Fruit fly (Drosophila melanogaster): ENCODE data around the gene raskol.

raskol gene

DNA sequence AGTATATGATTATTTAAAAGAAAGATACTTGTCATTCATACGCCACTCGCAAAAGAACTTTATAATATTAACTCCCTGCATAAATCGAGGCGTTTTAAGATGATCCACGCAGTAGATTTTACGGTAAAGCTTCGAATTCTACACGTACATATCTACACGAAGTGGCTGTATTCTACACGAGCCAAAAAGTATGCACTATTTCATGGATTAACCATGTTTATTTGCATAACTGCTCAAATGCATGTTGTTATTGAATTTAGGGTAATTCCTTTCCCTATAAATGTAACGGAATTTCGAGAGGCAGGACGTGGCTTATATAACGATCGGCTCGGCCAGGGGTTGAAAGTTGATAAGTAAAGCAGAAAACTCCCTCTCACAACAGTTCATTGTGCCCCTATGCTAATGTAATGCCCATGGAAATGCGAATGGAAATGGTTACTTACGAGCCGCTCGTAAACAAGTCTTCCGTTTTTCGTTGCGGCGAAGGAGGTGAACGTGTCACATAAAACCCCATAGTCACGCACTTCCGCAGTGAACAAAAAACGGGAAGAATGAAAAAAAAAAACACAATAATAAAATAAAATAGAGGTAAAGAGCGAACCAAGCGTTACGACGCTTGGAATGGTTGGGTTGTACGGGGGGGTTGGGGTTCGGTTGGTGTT lies 27.2 kb downstream of the raskol start:
- no peak for TF ChIP-seq Hr39 (optimal IDR thresholded peaks at IDR 0.05)
- peak; percentile 58 for TF ChIP-seq amos (GFP tag; IDR thresholded peaks at IDR 0.05; ENCODE audit: partially characterized antibody)
- peak; percentile 14 for TF ChIP-seq CG33213 (GFP tag; optimal IDR thresholded peaks at IDR 0.05)
- TF ChIP-seq kni (GFP tag; optimal IDR thresholded peaks at IDR 0.05), result peak; percentile 91
- peak; percentile 43; the same call in 1 of the 2 replicates for TF ChIP-seq Bgb (GFP tag; IDR thresholded peaks at IDR 0.05; ENCODE audit: partially characterized antibody)
- TF ChIP-seq maf-S (GFP tag; optimal IDR thresholded peaks at IDR 0.05), result no peak
- TF ChIP-seq CG2199 (GFP tag; IDR thresholded peaks at IDR 0.05), result peak; percentile 91
- peak; percentile 69 for TF ChIP-seq abd-A (tag; optimal IDR thresholded peaks at IDR 0.05)
- TF ChIP-seq CG10147 (GFP tag; optimal IDR thresholded peaks at IDR 0.05), result peak; percentile 2
- TF ChIP-seq ken (GFP tag; IDR thresholded peaks at IDR 0.05), result no peak
- peak; percentile 36 for TF ChIP-seq sqz (GFP tag; optimal IDR thresholded peaks at IDR 0.05)
- TF ChIP-seq sd (tag; optimal IDR thresholded peaks at IDR 0.05), result peak; percentile 20
- TF ChIP-seq CG15011 (GFP tag; optimal IDR thresholded peaks at IDR 0.05), result no peak
- TF ChIP-seq tna (GFP tag; IDR thresholded peaks at IDR 0.05; ENCODE audit: partially characterized antibody), result no peak
- TF ChIP-seq CG14860 (GFP tag; IDR thresholded peaks at IDR 0.05; ENCODE audit: partially characterized antibody), result 0 out of 3 replicates have a peak, but pooled peaks have one; percentile 10
- peak; percentile 30; the same call in 1 of the 3 replicates for TF ChIP-seq knrl (GFP tag; IDR thresholded peaks at IDR 0.05; ENCODE audit: partially characterized antibody)
- TF ChIP-seq Optix (GFP tag; IDR thresholded peaks at IDR 0.05), result no peak
- TF ChIP-seq CG2120 (GFP tag; optimal IDR thresholded peaks at IDR 0.05), result no peak
- TF ChIP-seq CG5245 (GFP tag; optimal IDR thresholded peaks at IDR 0.05), result no peak
- TF ChIP-seq CTCF (GFP tag; optimal IDR thresholded peaks at IDR 0.05), result peak; percentile 88
- TF ChIP-seq unc-4 (GFP tag; IDR thresholded peaks at IDR 0.05; ENCODE audit: partially characterized antibody), result peak; percentile 24; the same call in 1 of the 2 replicates
- TF ChIP-seq CG15269 (tag; optimal IDR thresholded peaks at IDR 0.05), result no peak
- TF ChIP-seq Pdp1 (GFP tag; optimal IDR thresholded peaks at IDR 0.05), result peak in 1 of 2 experiments; percentile 86
- peak; percentile 12 for TF ChIP-seq CG13894 (tag; optimal IDR thresholded peaks at IDR 0.05)
- TF ChIP-seq Ssrp (tag; optimal IDR thresholded peaks at IDR 0.05), result no peak
- TF ChIP-seq bcd (GFP tag; optimal IDR thresholded peaks at IDR 0.05), result no peak
- peak; percentile 32; the same call in 1 of the 2 replicates for TF ChIP-seq crol (GFP tag; IDR thresholded peaks at IDR 0.05)
- TF ChIP-seq Stat92E (GFP tag; optimal IDR thresholded peaks at IDR 0.05), result peak in 1 of 3 experiments; percentile 19
- no peak for TF ChIP-seq Bteb2 (GFP tag; optimal IDR thresholded peaks at IDR 0.05)
- TF ChIP-seq chinmo (GFP tag; IDR thresholded peaks at IDR 0.05; ENCODE audit: partially characterized antibody), result 0 out of 4 replicates have a peak, but pooled peaks have one; percentile 15
- peak; percentile 69; the same call in 2 of the 3 replicates for TF ChIP-seq CG6791 (GFP tag; IDR thresholded peaks at IDR 0.05; ENCODE audit: partially characterized antibody)
- TF ChIP-seq CG12071 (GFP tag; optimal IDR thresholded peaks at IDR 0.05), result no peak
- peak; percentile 81 for TF ChIP-seq vvl (GFP tag; IDR thresholded peaks at IDR 0.05)
- TF ChIP-seq CG15696 (tag; optimal IDR thresholded peaks at IDR 0.05), result peak; percentile 1
- peak; percentile 82 for TF ChIP-seq CG8290 (GFP tag; optimal IDR thresholded peaks at IDR 0.05)
- peak; percentile 74 to 95 for TF ChIP-seq CG8290 (tag; optimal IDR thresholded peaks at IDR 0.05)
- TF ChIP-seq tx (GFP tag; optimal IDR thresholded peaks at IDR 0.05), result no peak
- TF ChIP-seq bbx (GFP tag; IDR thresholded peaks at IDR 0.05; ENCODE audit: partially characterized antibody), result peak; percentile 34; the same call in 1 of the 2 replicates
- TF ChIP-seq Med (GFP tag), result peak; percentile 78
- TF ChIP-seq CG8281 (tag; optimal IDR thresholded peaks at IDR 0.05), result no peak
- 0 out of 2 replicates have a peak, but pooled peaks have one; percentile 11 for TF ChIP-seq Scr (GFP tag; IDR thresholded peaks at IDR 0.05; ENCODE audit: partially characterized antibody)
- no peak for TF ChIP-seq CG13287 (GFP tag; IDR thresholded peaks at IDR 0.05; ENCODE audit: partially characterized antibody)
- TF ChIP-seq chm (GFP tag; IDR thresholded peaks at IDR 0.05), result no peak
- TF ChIP-seq Xrp1 (GFP tag; IDR thresholded peaks at IDR 0.05), result 0 out of 2 replicates have a peak, but pooled peaks have one; percentile 21
- peak; percentile 0 for TF ChIP-seq sens (GFP tag)
- no peak for TF ChIP-seq ttk (GFP tag; IDR thresholded peaks at IDR 0.05)
- 0 out of 2 replicates have a peak, but pooled peaks have one; percentile 9 for TF ChIP-seq E2f2 (GFP tag; IDR thresholded peaks at IDR 0.05)
- peak; percentile 91 for TF ChIP-seq nerfin-1 (tag; optimal IDR thresholded peaks at IDR 0.05)
